Worm (Caenorhabditis elegans) whole organism, dauer: ENCODE results near the gene nhr-1.

Experiments
- unc-62 ChIP-seq: sonication (generic microtip); optimal IDR thresholded peaks from 2 replicates; lab custom pipeline; 2017; ENCODE audit warnings: missing biosample characterization, missing genetic modification reagents, missing genetic modification characterization

The nhr-1 gene

DNA sequence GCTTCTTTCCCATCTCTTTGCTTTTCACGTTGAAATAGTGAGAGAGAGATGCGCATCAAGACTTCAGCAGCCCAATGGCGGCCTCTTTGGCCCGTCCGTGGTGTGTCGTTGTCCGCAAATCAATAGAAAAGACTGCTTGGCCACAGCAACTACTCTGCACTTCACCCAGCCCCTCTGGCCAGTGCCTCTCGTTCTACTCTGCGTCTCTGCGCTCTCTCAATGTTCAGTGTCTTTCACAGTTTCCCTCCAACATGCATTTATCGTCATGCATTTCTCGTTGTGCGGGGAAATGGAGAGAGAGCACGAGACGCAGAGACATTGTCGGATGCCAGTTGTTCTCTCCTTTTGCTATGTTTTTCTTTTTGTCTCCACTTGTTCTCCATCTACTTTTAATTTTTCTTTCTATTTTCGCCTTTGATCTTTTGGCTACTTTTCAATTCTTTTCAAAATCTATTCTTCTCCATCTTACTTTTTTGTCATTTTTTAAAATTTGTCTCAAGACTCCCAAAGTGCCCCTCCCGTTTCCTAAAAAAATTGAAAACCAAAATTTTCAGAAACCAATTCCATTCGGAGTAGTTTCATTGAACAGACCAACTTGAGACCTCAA is at the start of gene nhr-1:
TSS of gene nhr-1 (plus strand) at position 557 of the 607 bp plus-strand sequence.
- no peak for TF ChIP-seq unc-62 (GFP tag; lab: Kevin White, UChicago)

DNA sequence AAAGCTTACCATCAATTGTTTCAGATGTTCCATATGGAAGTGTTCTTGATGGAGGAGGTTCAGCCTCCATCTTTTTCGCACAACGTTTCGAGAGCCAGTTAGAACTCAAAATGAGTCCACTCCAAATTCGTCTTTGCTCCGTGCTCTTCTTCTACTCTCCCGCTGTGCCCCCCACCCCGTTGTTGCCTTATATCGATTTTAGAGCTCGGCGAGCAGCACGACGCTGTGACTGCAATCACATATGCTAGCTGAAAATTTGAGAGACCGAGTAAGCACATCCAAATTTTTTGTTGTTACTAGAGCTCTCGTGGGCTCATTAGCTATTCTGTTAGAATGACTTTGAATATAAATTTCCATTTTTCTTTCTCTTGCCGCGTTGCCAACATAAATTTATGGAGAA is 49.1 kb upstream of the nhr-1 start, which contains the start of gene slc-17.1:
TSS of gene slc-17.1 (minus strand) at position 101 of the 400 bp plus-strand sequence.
- no peak for TF ChIP-seq unc-62 (GFP tag; lab: Kevin White, UChicago)

DNA sequence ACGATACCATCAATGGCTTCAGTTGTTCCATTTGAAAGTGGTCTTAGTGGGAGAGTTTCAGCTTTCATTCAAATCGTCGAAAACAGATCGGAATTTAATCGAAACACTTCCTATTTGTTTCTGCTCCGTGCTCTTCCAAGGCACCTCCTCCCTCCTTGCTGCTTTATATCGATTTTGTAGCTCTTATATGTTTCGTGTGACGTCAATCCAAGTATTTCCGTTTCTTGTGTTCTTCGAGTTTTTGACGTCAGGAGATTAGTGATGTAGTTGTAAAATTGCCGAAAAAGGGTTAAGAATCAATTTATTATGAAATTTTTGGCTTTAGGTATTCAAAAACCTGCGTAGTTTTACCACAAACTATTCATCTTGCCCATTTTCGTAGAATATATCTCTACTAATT is 47.2 kb upstream of the nhr-1 start, which contains the start of gene ZK54.3:
TSS of gene ZK54.3 (minus strand) at position 391 of the 400 bp plus-strand sequence.
- no peak for TF ChIP-seq unc-62 (GFP tag; lab: Kevin White, UChicago)

DNA sequence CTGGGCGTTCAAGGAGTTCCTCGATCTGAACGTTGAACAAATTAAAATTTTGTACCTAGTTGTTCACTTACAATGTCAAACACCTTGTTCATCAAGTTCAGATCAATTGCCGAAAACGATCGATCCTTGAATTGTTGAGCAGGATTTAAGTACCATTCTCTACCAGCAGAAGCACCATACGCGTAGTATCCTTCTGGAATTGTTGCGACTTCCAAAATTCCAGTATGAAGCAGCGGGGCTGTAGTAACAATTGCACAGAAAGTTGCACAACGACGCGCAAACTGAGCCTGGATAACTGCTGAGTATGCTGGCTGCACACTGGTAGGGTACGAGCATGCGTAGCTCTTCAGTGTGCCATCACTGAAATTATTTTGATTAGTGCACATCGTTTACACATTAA is 45.4 kb upstream of the nhr-1 start:
- no peak for TF ChIP-seq unc-62 (GFP tag; lab: Kevin White, UChicago)

DNA sequence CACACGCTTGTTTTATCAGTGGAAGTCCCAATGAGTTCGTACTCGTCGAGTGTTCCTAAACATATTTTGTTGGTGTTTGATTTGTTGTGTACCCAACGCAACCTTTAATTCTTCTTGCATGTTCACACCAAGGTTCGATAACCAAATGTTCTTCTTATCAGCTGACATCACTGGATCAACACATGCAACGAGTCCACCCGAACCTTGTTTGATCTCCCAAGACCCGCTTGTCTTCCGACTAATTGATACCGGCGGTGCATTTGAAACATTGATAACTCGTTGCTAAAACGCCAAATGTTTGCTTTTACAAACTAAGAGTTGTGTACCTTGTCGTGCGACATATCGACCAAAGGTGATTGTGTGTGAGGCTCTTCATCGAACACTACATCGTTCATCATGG is 42.2 kb upstream of the nhr-1 start:
- TF ChIP-seq unc-62 (GFP tag; lab: Kevin White, UChicago), result no peak

DNA sequence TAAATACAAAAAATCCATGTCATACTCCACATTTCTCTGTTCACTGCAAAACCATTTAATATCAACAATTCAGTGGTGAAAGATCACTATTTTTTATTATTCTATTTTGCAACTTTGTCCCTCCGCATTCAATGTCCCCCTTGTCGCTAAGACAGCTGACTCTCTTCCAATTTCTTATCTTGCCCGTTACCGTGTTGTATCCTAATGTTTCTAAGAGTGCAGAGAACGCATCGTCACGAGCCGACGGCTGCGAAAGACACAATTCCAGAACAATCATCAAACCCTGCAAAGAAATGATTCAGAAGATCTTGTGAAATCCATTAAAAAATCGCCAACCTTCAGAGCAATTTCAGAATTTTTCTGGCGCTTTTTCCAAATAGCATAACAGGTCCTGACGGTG is 40.9 kb upstream of the nhr-1 start:
- TF ChIP-seq unc-62 (GFP tag; lab: Kevin White, UChicago), result no peak

DNA sequence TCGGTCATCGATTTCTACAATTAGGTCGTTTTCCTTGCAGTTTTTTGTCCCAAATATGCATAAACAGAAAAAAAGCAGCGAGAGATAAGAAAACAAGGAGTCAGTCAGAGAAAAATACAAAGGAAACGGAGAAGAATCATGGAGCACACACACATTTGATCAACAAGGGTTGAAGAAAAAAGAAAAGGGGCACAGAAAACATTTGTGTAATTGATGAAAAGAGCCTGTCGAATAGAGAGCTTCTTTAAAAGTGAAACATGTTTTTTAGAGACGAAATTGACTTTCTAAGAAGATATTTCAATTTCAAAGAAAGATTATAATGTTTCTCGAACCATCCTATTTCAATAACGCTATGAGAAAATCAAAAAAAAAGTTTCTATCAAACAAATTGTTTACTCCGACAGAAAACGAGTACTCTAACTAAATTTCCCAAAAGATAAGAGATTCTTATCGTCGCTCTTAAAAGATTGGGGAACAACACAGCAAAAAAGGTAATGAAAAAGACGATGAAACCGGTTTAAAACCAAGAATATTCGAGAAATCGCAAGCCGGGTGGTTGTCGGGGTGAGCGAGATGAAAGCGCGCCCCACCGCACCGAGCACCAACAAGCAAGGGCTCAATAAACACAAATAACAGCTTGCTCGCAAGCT is 39.2 kb upstream of the nhr-1 start, which contains the start of gene tps-1:
TSS of gene tps-1 (minus strand) at position 14 of the 650 bp plus-strand sequence.
- no peak for TF ChIP-seq unc-62 (GFP tag; lab: Kevin White, UChicago)

DNA sequence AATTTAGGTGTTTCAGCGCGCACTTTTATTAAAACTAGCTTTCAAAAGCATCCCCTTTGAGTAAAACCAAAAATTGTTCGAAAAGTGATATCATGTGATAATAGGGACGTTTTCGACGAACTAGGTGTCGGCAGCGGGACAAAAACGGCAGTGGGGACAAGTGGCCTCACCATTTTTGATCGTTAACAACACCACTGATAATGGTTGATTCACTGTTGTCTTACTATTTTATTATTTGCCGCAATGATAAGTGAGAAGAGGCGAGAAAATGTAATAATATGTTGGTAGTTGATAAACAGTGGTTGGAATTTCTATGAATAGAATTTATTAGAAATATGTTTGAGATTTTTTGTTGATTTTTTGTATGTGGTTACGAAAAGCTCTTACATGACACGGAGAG is 37.9 kb upstream of the nhr-1 start:
- no peak for TF ChIP-seq unc-62 (GFP tag; lab: Kevin White, UChicago)

DNA sequence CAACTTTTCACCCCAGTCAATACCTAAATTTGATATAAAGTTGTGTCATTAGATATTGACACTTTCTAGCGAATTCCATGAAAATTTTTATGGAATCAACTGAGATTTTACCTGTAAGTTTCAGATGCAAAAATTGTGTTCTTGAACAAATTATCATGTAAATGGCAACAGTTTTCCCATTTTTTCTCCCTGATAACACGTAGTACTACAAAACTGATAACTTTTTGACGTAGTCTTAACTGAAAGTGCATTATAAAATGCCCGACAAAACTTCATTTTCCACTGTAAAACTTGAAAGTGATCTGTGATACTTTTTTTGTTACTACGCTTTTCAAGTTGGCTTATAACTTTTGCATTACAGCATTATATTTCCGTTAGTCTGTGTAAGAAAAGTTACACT is 35.2 kb upstream of the nhr-1 start:
- TF ChIP-seq unc-62 (GFP tag; lab: Kevin White, UChicago), result no peak

DNA sequence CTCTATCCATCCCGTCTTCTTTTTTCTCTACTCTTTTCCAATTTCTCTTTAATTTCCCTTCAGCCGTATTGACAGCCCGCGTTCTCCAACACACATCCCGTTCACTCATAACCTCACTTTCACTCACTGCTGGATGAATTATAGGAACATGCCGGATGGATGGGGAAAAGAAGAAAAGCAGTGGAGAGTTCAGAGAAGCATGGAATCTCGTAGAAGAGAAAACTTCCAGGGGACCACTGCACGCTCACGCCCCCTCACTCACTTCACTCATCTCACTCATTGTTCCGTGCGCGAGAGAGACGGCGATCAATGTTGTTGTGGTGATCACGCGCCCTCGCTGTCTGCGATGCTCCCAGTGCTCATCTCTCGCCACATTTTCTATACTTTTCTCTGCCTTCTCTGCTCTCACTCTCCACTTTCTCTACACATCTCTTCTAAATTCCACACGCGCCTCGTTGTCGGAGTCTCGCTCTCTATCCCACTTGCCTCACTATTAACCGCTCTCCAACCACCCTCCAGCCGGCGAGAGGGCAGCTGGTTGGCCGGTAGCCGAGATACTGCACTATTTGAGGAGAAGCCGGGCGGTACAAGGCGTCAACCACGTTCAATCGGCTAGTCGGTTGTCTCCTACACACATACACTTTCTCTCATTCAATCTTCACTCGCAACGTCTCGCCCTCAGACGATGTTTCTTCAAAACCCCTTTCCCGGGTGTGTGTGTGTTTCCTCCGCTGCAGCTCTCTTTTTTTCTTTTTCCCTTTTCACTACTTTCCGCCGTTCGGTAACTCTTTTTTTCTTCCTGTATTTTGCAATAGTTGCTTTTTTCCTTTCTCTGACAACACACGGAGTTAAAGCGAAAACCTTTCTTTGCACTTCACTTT is 33.9 kb upstream of the nhr-1 start:
- peak; percentile 6 for TF ChIP-seq unc-62 (GFP tag; lab: Kevin White, UChicago)

DNA sequence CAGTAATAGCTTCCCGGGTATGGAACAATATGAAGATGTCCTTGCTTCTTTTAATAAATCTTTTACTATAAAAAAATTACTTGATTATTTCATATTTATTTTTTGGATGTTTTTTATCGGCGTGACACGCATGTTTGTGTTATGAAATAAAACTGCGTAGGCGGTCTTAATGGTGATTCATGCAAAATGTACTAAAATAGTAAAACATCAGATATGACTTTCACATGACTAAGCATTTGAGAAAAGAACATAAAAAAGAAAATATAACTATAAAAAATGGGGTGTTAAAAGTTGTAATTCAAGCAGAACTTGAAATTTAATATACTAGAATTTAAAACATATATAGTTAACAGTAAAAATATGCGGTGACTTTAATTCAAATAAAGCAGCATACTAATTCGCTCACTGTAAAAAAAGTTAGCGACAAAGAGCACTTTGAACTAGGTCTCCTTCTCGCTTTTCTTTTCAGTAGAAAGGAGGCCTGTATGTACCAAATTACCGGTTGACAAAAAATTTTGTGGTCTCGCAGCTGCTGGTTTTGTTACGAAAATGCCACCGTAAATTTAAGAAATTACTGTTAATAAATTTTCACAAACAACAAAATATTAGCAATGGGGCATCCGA is 31.9 kb upstream of the nhr-1 start:
- TF ChIP-seq unc-62 (GFP tag; lab: Kevin White, UChicago), result no peak

DNA sequence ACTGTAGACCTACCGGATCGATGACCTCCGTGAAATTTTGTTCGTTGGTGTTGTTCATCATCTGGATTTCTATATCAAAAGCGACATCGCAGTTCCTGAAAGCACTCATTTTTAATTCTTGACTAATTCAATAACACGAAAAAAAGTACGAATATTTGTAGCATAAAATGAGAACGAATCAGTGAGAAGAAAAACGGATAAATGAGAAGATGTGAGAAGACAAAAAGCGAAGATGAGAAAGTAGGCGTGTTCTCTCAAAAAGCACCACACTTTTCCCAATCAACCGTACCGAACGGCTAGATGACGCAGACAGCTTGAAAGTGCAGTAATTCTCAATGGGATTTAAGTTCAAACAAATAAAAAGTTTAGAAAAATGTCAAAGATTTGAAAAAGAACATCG is 27.1 kb upstream of the nhr-1 start, which contains the start of gene npr-24:
TSS of gene npr-24 (minus strand) at position 101 of the 400 bp plus-strand sequence.
- TF ChIP-seq unc-62 (GFP tag; lab: Kevin White, UChicago), result no peak

DNA sequence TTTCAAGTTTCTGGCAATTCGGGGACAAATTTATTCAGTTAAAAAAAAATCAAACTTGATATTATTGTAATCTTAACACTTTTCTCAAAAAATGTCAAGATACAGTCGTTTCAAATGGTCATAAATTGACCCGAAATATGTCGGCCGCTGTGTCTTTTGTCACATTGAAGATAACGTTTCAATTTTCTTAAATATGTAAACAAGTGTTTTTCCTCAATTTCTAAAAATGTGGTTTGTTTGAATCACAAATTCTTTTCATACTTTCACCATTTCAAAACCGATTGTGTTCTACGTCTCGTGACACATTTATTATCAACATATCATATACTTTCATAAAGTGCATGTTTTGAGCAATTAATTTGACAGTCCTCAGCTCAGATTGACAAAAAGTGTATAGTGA is 11.6 kb upstream of the nhr-1 start:
- no peak for TF ChIP-seq unc-62 (GFP tag; lab: Kevin White, UChicago)

DNA sequence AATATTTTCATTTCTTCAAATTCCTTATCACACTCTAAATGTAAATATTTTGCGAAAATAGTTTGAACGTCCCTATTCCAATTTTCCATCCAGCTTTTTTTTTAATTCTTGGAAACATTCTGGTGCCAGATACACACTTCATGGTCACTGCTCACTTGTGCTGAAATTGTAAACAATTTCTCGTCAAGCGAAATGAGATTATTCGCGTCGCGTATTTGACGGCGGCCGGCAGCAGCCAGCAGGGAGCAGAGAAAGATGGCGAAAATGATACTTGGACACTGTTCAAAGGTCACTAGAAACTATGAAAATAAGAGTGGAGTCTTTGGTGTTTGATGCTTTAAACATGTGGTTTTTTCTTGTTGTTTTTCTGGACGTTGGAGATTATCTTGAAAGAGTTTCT is 9.4 kb upstream of the nhr-1 start:
- no peak for TF ChIP-seq unc-62 (GFP tag; lab: Kevin White, UChicago)

DNA sequence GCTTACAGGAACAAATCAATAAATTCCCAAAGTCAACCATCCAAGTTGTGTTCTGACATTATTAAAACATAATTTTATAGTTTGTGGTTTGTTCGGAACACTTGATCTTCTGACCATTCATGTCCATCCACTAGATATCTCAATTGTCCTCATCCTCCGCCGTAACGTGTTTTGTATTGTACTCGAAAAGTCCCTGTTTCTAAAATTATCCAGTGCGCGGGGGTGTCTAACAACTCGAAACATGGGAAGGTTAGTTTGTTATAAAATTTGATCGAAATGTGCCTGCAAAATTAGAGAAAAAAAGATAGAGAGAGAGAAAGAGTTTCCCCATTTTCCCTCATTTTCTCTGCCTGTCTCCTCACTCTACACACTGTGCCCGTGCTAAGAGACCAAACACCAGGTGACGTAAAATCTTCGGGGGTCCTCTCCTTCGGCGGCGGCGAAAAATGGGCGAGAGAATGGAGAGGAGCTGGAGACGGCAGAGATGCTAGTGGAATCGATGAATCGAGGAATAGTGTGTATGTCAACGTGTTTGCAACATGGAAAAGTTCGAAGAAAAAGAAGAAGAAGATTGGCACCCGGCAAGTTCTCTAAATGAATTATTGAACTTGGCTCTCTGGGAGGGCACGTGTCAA is 8.2 kb upstream of the nhr-1 start:
- no peak for TF ChIP-seq unc-62 (GFP tag; lab: Kevin White, UChicago)
